Fruit fly (Drosophila melanogaster) whole organism, wandering third instar larva: ENCODE results near the gene jet.

Experiments used
- Dif ChIP-seq: fragments of 200-275, 200-300 bp; sonication (Bioruptor generic); optimal IDR thresholded peaks from 2 replicates; lab custom pipeline; 2018; ENCODE audit warnings: missing biosample characterization, missing genetic modification characterization; ENCODE audit not compliant: partially characterized antibody
- Sp1 ChIP-seq: fragments of 200-800 bp; sonication (Bioruptor generic); optimal IDR thresholded peaks from 3 replicates; lab custom pipeline; 2019; ENCODE audit warnings: missing biosample characterization, mild to moderate bottlenecking, missing genetic modification characterization, moderate library complexity
- br ChIP-seq: fragments of 200-800 bp; sonication (Bioruptor generic); optimal IDR thresholded peaks from 2 replicates; lab custom pipeline; 2016; ENCODE audit warnings: missing biosample characterization, missing genetic modification characterization
- fru ChIP-seq: fragments of 200-800 bp; sonication (Bioruptor generic); optimal IDR thresholded peaks from 3 replicates; lab custom pipeline; 2016; ENCODE audit warnings: missing biosample characterization, mild to moderate bottlenecking, missing genetic modification characterization
- h ChIP-seq: fragments of 200-800 bp; sonication (Bioruptor generic); optimal IDR thresholded peaks from 3 replicates; lab custom pipeline; 2016; ENCODE audit warnings: missing biosample characterization, mild to moderate bottlenecking, missing genetic modification characterization
- lola ChIP-seq: fragments of >200 bp; optimal IDR thresholded peaks from 2 replicates; lab custom pipeline; 2017; ENCODE audit warnings: missing biosample characterization, missing genetic modification characterization
- pan ChIP-seq: fragments of >200 bp; optimal IDR thresholded peaks from 2 replicates; lab custom pipeline; 2017
- sage ChIP-seq: fragments of 200-800 bp; sonication (Bioruptor generic); optimal IDR thresholded peaks from 2 replicates; lab custom pipeline; 2016; ENCODE audit warnings: missing biosample characterization, mild to moderate bottlenecking, missing genetic modification characterization
- woc ChIP-seq: sonication (Bioruptor generic); optimal IDR thresholded peaks from 2 replicates; lab custom pipeline; 2016; ENCODE audit warnings: missing biosample characterization, mild to moderate bottlenecking, missing genetic modification characterization

DNA sequence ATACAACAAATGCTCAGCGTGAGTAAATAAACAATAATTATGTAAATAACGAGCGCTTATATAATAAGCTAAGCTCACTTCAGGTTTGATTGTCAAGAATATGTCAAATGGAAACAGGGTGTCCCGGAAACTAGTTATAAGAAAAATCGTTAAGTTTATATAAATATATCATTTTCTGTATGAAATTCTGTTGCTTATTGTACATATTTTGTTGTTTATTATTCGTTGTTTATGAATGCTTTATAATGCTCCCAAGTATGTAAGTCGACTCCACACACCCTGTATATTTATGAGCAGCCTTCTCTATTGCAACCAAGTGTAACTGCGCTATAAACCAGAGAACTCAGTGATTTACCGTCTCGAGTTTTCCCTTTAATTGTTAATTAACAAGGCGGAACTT lies 19.0 kb downstream of the jet start:
- TF ChIP-seq pan (lab: Kevin White, UChicago) (no peak), woc (GFP tag; lab: Kevin White, UChicago) (no peak), lola (no peak), fru (no peak), Dif (GFP tag; lab: Kevin White, UChicago) (no peak), h (GFP tag; lab: Kevin White, UChicago) (no peak), Sp1 (GFP tag; lab: Kevin White, UChicago) (no peak), br (no peak), sage (GFP tag; lab: Kevin White, UChicago) (no peak)
